Worm (Caenorhabditis elegans) whole organism, young adult: ENCODE results near the gene mex-1.
A peak's percentile ranks its signal among the peaks of the same experiment; 100 is the strongest.

Source experiments
- B0019.2 ChIP-seq: fragments of 200-800 bp; sonication (Bioruptor generic); conservative IDR thresholded peaks from 2 replicates; pipeline ENCODE4 v1.3.6; 2022; ENCODE audit warnings: missing genetic modification reagents, missing genetic modification characterization, missing compliant biosample characterization
- B0035.1 ChIP-seq: sonication (generic microtip); optimal IDR thresholded peaks from 2 replicates; lab custom pipeline; 2016; ENCODE audit warnings: missing genetic modification characterization, mild to moderate bottlenecking, missing compliant biosample characterization, missing genotype, missing genetic modification reagents
- C17E4.6 ChIP-seq: fragments of 200-800 bp; sonication (Bioruptor generic); IDR thresholded peaks from 2 replicates; pipeline ENCODE4 v1.3.6; 2022; ENCODE audit warnings: missing genetic modification reagents, missing genetic modification characterization, missing compliant biosample characterization
- F22D6.2 ChIP-seq: sonication (generic microtip); optimal IDR thresholded peaks from 2 replicates; lab custom pipeline; 2016; ENCODE audit warnings: mild to moderate bottlenecking, missing genetic modification characterization, missing compliant biosample characterization
- F39B2.1 ChIP-seq: fragments of 200-800 bp; sonication (Bioruptor generic); IDR thresholded peaks from 2 replicates; pipeline ENCODE4 v1.3.6; 2022; ENCODE audit warnings: missing genetic modification reagents, missing genetic modification characterization, missing compliant biosample characterization
- F49E8.2 ChIP-seq: sonication (generic microtip); optimal IDR thresholded peaks from 3 replicates; lab custom pipeline; 2017; ENCODE audit warnings: missing genetic modification characterization, mild to moderate bottlenecking, missing compliant biosample characterization, antibody characterized with exemption, moderate library complexity; ENCODE audit not compliant: insufficient read depth
- F55B11.4 ChIP-seq: sonication (generic microtip); optimal IDR thresholded peaks from 2 replicates; lab custom pipeline; 2016; ENCODE audit warnings: missing compliant biosample characterization, missing genetic modification characterization, borderline replicate concordance; ENCODE audit not compliant: insufficient read depth
- Y53G8AR.9 ChIP-seq: fragments of 200-800 bp; sonication (Bioruptor generic); conservative IDR thresholded peaks from 2 replicates; pipeline ENCODE4 v1.3.6; 2022; ENCODE audit warnings: missing genetic modification reagents, missing genetic modification characterization, missing compliant biosample characterization
- Y79H2A.3 ChIP-seq: fragments of 200-800 bp; sonication (Bioruptor generic); conservative IDR thresholded peaks from 2 replicates; pipeline ENCODE4 v1.3.6; 2022; ENCODE audit warnings: missing genetic modification reagents, missing genetic modification characterization, missing compliant biosample characterization
- Y95B8A.8 ChIP-seq: fragments of 200-800 bp; sonication (Bioruptor generic); IDR thresholded peaks from 2 replicates; pipeline ENCODE4 v1.3.6; 2022; ENCODE audit warnings: missing genetic modification reagents, missing genetic modification characterization, missing compliant biosample characterization
- akir-1 ChIP-seq: fragments of 200-800 bp; sonication (Bioruptor generic); optimal IDR thresholded peaks from 2 replicates; lab custom pipeline; 2018; ENCODE audit warnings: mild to moderate bottlenecking, missing genetic modification characterization, moderate library complexity, missing compliant biosample characterization
- ama-1 ChIP-seq, 3 experiments: fragments of 150-350 bp in 1 of 3; sonication (generic microtip) in 2 of 3; optimal IDR thresholded peaks; 2 replicates each; lab custom pipeline; 2014 to 2018; ENCODE audit warnings: missing biosample characterization in 2 of 3, missing genetic modification characterization in 2 of 3, missing genetic modification reagents in 2 of 3
- aptf-2 ChIP-seq: fragments of 200-800 bp; sonication (Bioruptor generic); conservative IDR thresholded peaks from 2 replicates; pipeline ENCODE4 v1.3.6; 2022; ENCODE audit warnings: missing genetic modification reagents, missing genetic modification characterization, missing compliant biosample characterization
- aptf-3 ChIP-seq: fragments of 200-800 bp; sonication (Bioruptor generic); IDR thresholded peaks from 2 replicates; pipeline ENCODE4 v1.3.6; 2022; ENCODE audit warnings: missing genetic modification characterization, missing compliant biosample characterization
- athp-1 ChIP-seq: sonication (generic microtip); optimal IDR thresholded peaks from 2 replicates; lab custom pipeline; 2017; ENCODE audit warnings: mild to moderate bottlenecking, missing genetic modification characterization, missing compliant biosample characterization
- attf-6 ChIP-seq: fragments of 200-800 bp; sonication (Bioruptor generic); IDR thresholded peaks from 2 replicates; pipeline ENCODE4 v1.3.6; 2022; ENCODE audit warnings: missing genetic modification reagents, missing genetic modification characterization, missing compliant biosample characterization
- die-1 ChIP-seq: sonication (generic microtip); optimal IDR thresholded peaks from 2 replicates; lab custom pipeline; 2016; ENCODE audit warnings: missing genotype, mild to moderate bottlenecking, missing genetic modification characterization, missing compliant biosample characterization
- dpl-1 ChIP-seq: fragments of 150-350 bp; optimal IDR thresholded peaks from 2 replicates; lab custom pipeline; 2014; ENCODE audit warnings: missing biosample characterization, missing genetic modification reagents, missing genetic modification characterization
- ets-4 ChIP-seq: fragments of 200-800 bp; sonication (Bioruptor generic); optimal IDR thresholded peaks from 2 replicates; lab custom pipeline; 2018; ENCODE audit warnings: mild to moderate bottlenecking, missing genetic modification characterization, missing compliant biosample characterization
- him-1 ChIP-seq: sonication (generic microtip); optimal IDR thresholded peaks from 2 replicates; lab custom pipeline; 2016; ENCODE audit warnings: missing genotype, missing genetic modification reagents, missing genetic modification characterization, missing compliant biosample characterization
- hlh-26 ChIP-seq: fragments of 200-800 bp; sonication (Bioruptor generic); conservative IDR thresholded peaks from 2 replicates; pipeline ENCODE4 v1.3.6; 2022; ENCODE audit warnings: missing genetic modification reagents, missing genetic modification characterization, missing compliant biosample characterization
- hmg-1.2 ChIP-seq: fragments of 200-800 bp; sonication (Bioruptor generic); IDR thresholded peaks from 2 replicates; pipeline ENCODE4 v1.3.6; 2022; ENCODE audit warnings: missing genetic modification reagents, missing genetic modification characterization, missing compliant biosample characterization
- hmg-20 ChIP-seq: fragments of 200-800 bp; sonication (Bioruptor generic); IDR thresholded peaks from 2 replicates; pipeline ENCODE4 v1.3.6; 2022; ENCODE audit warnings: missing genetic modification reagents, missing genetic modification characterization, missing compliant biosample characterization
- hrde-1 ChIP-seq: sonication (generic microtip); optimal IDR thresholded peaks from 2 replicates; lab custom pipeline; 2016; ENCODE audit warnings: missing genetic modification characterization, mild to moderate bottlenecking, missing compliant biosample characterization, moderate library complexity, missing genotype, missing genetic modification reagents, borderline replicate concordance
- hsf-1 ChIP-seq: fragments of 200-800 bp; sonication (Bioruptor generic); IDR thresholded peaks from 2 replicates; pipeline ENCODE4 v1.3.6; 2022; ENCODE audit warnings: missing genetic modification reagents, missing genetic modification characterization, missing compliant biosample characterization
- lag-1 ChIP-seq: fragments of 200-800 bp; sonication (Bioruptor generic); IDR thresholded peaks from 2 replicates; pipeline ENCODE4 v1.3.6; 2022; ENCODE audit warnings: missing genetic modification reagents, missing genetic modification characterization, missing compliant biosample characterization
- lsl-1 ChIP-seq: fragments of 200-800 bp; sonication (Bioruptor generic); optimal IDR thresholded peaks from 2 replicates; lab custom pipeline; 2018; ENCODE audit warnings: mild to moderate bottlenecking, missing genetic modification characterization, moderate library complexity, missing compliant biosample characterization
- mes-4 ChIP-seq: sonication (generic microtip); optimal IDR thresholded peaks from 2 replicates; lab custom pipeline; 2016; ENCODE audit warnings: missing genotype, missing genetic modification characterization, missing compliant biosample characterization
- nfya-1 ChIP-seq: sonication (generic microtip); optimal IDR thresholded peaks from 2 replicates; lab custom pipeline; 2017; ENCODE audit warnings: antibody characterized with exemption, missing compliant biosample characterization, missing genetic modification characterization, borderline replicate concordance; ENCODE audit not compliant: insufficient read depth
- nfyb-1 ChIP-seq: fragments of 200-800 bp; sonication (Bioruptor generic); IDR thresholded peaks from 2 replicates; pipeline ENCODE4 v1.3.6; 2022; ENCODE audit warnings: missing genetic modification reagents, missing genetic modification characterization, missing compliant biosample characterization
- nhr-80 ChIP-seq: sonication (generic microtip); optimal IDR thresholded peaks from 2 replicates; lab custom pipeline; 2016; ENCODE audit warnings: missing genetic modification characterization, missing compliant biosample characterization
- nhr-90 ChIP-seq: sonication (generic microtip); optimal IDR thresholded peaks from 2 replicates; lab custom pipeline; 2016; ENCODE audit warnings: missing genotype, mild to moderate bottlenecking, missing genetic modification characterization, missing compliant biosample characterization
- rec-8 ChIP-seq, 2 experiments: sonication (generic microtip); optimal IDR thresholded peaks; 2 replicates each; lab custom pipeline; 2016; ENCODE audit warnings: mild to moderate bottlenecking in 2 of 2, missing genetic modification characterization in 2 of 2, missing genetic modification reagents in 2 of 2, missing genotype in 2 of 2, missing biosample characterization in 1 of 2, missing compliant biosample characterization in 1 of 2, moderate library complexity in 1 of 2
- sdz-38 ChIP-seq: sonication (generic microtip); optimal IDR thresholded peaks from 2 replicates; lab custom pipeline; 2016; ENCODE audit warnings: missing genotype, missing genetic modification characterization, missing compliant biosample characterization
- snpc-3.4 ChIP-seq: sonication (generic microtip); optimal IDR thresholded peaks from 2 replicates; lab custom pipeline; 2017; ENCODE audit warnings: missing genetic modification characterization, mild to moderate bottlenecking, missing compliant biosample characterization, antibody characterized with exemption, moderate library complexity, missing genotype, missing genetic modification reagents
- ztf-18 ChIP-seq: sonication (generic microtip); optimal IDR thresholded peaks from 2 replicates; lab custom pipeline; 2016; ENCODE audit warnings: missing genotype, mild to moderate bottlenecking, missing genetic modification characterization, missing compliant biosample characterization
- ztf-22 ChIP-seq: fragments of 200-800 bp; sonication (Bioruptor generic); optimal IDR thresholded peaks from 2 replicates; lab custom pipeline; 2018; ENCODE audit warnings: mild to moderate bottlenecking, missing genetic modification characterization, moderate library complexity, missing compliant biosample characterization
- ztf-28 ChIP-seq: fragments of 200-800 bp; sonication (Bioruptor generic); IDR thresholded peaks from 2 replicates; pipeline ENCODE4 v1.3.6; 2022; ENCODE audit warnings: missing genetic modification reagents, missing genetic modification characterization, missing compliant biosample characterization
- ztf-6 ChIP-seq: fragments of 200-800 bp; sonication (Bioruptor generic); IDR thresholded peaks from 2 replicates; pipeline ENCODE4 v1.3.6; 2022; ENCODE audit warnings: missing genetic modification reagents, missing genetic modification characterization, missing compliant biosample characterization

mex-1 gene

DNA sequence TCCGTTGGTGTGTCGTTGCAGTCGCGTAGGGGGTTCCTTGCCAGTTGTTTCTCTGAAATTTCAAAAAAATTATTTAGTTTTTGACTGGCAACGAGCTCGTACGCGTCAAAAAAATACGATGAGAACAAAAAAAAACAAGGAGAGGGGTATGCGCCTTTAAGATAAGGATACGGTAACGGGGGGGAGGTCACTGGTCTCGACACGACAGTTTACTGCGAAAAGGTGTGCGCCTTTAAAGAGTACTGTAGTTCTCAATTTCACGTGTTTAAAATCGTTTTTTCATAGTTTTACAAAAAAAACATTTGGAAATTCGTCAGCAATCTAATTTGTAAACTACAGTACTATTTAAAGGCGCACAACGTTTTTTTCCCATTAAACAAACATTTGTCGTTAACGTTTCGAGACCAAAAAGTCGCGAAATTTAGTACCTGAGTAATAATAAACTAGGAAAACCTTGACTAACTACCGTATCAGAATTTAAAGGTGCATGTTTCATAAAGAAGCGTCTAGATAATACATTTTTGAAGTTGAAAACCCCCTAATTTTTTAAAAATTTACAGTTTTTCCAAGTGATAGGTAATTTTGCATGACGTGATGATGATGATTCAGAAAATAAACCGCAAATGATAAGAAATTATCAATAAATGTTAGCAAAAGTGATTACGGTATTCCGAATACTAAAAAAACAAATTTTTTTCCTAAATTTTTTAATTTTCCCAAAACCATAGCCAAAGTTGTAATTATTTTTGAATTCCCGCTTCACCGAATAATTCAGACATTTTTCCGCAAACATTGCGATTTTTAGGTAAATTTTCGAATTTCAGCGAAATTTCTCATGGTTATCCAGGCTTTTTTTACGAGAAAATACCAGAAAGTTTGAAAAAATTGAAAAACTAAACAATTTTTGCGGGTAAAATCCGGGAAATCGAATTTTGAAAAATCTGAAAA lies 5.9 kb downstream of the mex-1 start (continued):
- no peak for TF ChIP-seq Y53G8AR.9 (GFP tag; lab: Robert Waterston, UW)
- peak; percentile 72 for TF ChIP-seq athp-1
- TF ChIP-seq ztf-28 (GFP tag; lab: Robert Waterston, UW) = 0 out of 2 replicates have a peak, but pooled peaks have one; percentile 36
- peak; percentile 8 for TF ChIP-seq dpl-1 (GFP tag; lab: Kevin White, UChicago)
- TF ChIP-seq attf-6 (GFP tag; lab: Robert Waterston, UW) = no peak
- TF ChIP-seq hlh-26 (GFP tag; lab: Robert Waterston, UW) = no peak
- 0 out of 2 replicates have a peak, but pooled peaks have one; percentile 55 for TF ChIP-seq aptf-3 (GFP tag; lab: Robert Waterston, UW)
- TF ChIP-seq nfya-1 (tag; lab: Kevin White, UChicago) = no peak
- TF ChIP-seq hmg-1.2 (GFP tag; lab: Robert Waterston, UW) = no peak; the same call in 1 of the 2 replicates
- TF ChIP-seq ztf-22 (GFP tag; lab: Kevin White, UChicago) = no peak
- no peak for TF ChIP-seq F49E8.2 (tag; lab: Kevin White, UChicago)
- no peak for TF ChIP-seq sdz-38 (tag; lab: Kevin White, UChicago)
- no peak for TF ChIP-seq akir-1 (GFP tag; lab: Kevin White, UChicago)
- TF ChIP-seq ztf-18 (tag; lab: Kevin White, UChicago) = no peak
- TF ChIP-seq hrde-1 (tag; lab: Kevin White, UChicago) = peak; percentile 49
- TF ChIP-seq snpc-3.4 = peak; percentile 33
- no peak for TF ChIP-seq B0019.2 (GFP tag; lab: Robert Waterston, UW)
- TF ChIP-seq B0035.1 (tag; lab: Kevin White, UChicago) = peak; percentile 33
- no peak for TF ChIP-seq Y95B8A.8 (GFP tag; lab: Robert Waterston, UW)
- no peak for TF ChIP-seq ztf-6
- TF ChIP-seq F55B11.4 (tag; lab: Kevin White, UChicago) = no peak
- TF ChIP-seq aptf-2 (GFP tag; lab: Robert Waterston, UW) = 0 out of 2 replicates have a peak, but pooled peaks have one; percentile 19
- TF ChIP-seq lsl-1 (GFP tag; lab: Kevin White, UChicago) = peak; percentile 89
- no peak for TF ChIP-seq F22D6.2 (tag; lab: Kevin White, UChicago)
- TF ChIP-seq mes-4 (tag; lab: Kevin White, UChicago) = no peak
- 0 out of 2 replicates have a peak, but pooled peaks have one; percentile 32 for TF ChIP-seq Y79H2A.3 (GFP tag; lab: Robert Waterston, UW)
- no peak for TF ChIP-seq hsf-1
- no peak for TF ChIP-seq F39B2.1 (GFP tag; lab: Robert Waterston, UW)
- TF ChIP-seq nhr-80 = no peak
- no peak for TF ChIP-seq rec-8 (tag; optimal IDR thresholded peaks at IDR 0.05; lab: Kevin White, UChicago)
- no peak for TF ChIP-seq nhr-90
- TF ChIP-seq him-1 (tag; lab: Kevin White, UChicago) = no peak
- TF ChIP-seq ama-1 (optimal IDR thresholded peaks at IDR 0.05; lab: Kevin White, UChicago) = no peak
- TF ChIP-seq ama-1 (GFP tag; optimal IDR thresholded peaks at IDR 0.05; lab: Kevin White, UChicago) = no peak
- no peak for TF ChIP-seq die-1 (tag; lab: Kevin White, UChicago)
- TF ChIP-seq hmg-20 (GFP tag; lab: Robert Waterston, UW) = no peak
- TF ChIP-seq ets-4 (GFP tag; lab: Kevin White, UChicago) = no peak
- TF ChIP-seq lag-1 (GFP tag; lab: Robert Waterston, UW) = no peak
- no peak for TF ChIP-seq C17E4.6 (GFP tag; lab: Robert Waterston, UW)
- no peak for TF ChIP-seq nfyb-1 (GFP tag; lab: Robert Waterston, UW)
- TF ChIP-seq, all 124 proteins: peak for 44
